Worm (Caenorhabditis elegans): ENCODE measurements around the gene glb-28.

The glb-28 gene

DNA sequence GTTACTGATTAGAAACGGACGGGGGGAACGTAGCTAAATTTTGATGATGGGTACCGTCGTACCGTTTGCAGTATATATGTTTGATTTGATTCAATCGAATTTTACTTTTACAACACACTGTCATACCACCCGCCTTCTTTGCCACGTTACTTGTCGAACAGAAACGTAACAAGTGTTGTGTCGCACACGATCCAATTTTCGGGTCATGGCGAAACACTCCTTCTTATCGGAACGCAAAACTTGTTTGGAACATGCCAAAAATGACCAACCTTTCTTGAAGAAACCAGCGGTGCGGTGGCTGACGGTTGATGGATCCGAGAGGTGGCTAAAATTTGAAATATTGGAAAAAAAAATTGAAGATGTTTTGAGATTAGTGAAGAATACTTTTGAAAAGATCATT lies 36.7 kb downstream of the glb-28 start:
- TF ChIP-seq nhr-12 (tag; optimal IDR thresholded peaks at IDR 0.05), result no peak
- no peak for TF ChIP-seq snpc-4 (tag; optimal IDR thresholded peaks at IDR 0.05)
- TF ChIP-seq unc-39 (tag; optimal IDR thresholded peaks at IDR 0.05), result no peak
- no peak for TF ChIP-seq lin-32 (GFP tag; optimal IDR thresholded peaks at IDR 0.05)
- no peak for TF ChIP-seq M03D4.4 (tag; optimal IDR thresholded peaks at IDR 0.05)

- peak; percentile 33 for TF ChIP-seq unc-120 (tag; optimal IDR thresholded peaks at IDR 0.05; ENCODE audit: poor library complexity, severe bottlenecking)
- no peak for TF ChIP-seq lin-13 (tag; optimal IDR thresholded peaks at IDR 0.05)
- peak; percentile 7 for TF ChIP-seq M03D4.4 (tag; optimal IDR thresholded peaks at IDR 0.05)
- no peak for TF ChIP-seq sem-2 (GFP tag; optimal IDR thresholded peaks at IDR 0.05)
- no peak for TF ChIP-seq nhr-28 (tag; optimal IDR thresholded peaks at IDR 0.05)
- peak; percentile 1 for TF ChIP-seq mls-2 (tag; optimal IDR thresholded peaks at IDR 0.05)
- peak; percentile 41 for TF ChIP-seq nhr-237 (tag; optimal IDR thresholded peaks at IDR 0.05)
- TF ChIP-seq elt-1 (tag; optimal IDR thresholded peaks at IDR 0.05; ENCODE audit: borderline replicate concordance, insufficient read depth), result no peak
- peak; percentile 58 for TF ChIP-seq sptf-1 (tag; optimal IDR thresholded peaks at IDR 0.05)
- TF ChIP-seq pha-4 (tag; optimal IDR thresholded peaks at IDR 0.05), result peak; percentile 67
- TF ChIP-seq snpc-4 (tag; optimal IDR thresholded peaks at IDR 0.05), result no peak
- peak; percentile 20 for TF ChIP-seq cnd-1 (tag; optimal IDR thresholded peaks at IDR 0.05)
Observed at ce11 chrX:15279301-15279700, 37.7 kb downstream of the glb-28 start.

DNA sequence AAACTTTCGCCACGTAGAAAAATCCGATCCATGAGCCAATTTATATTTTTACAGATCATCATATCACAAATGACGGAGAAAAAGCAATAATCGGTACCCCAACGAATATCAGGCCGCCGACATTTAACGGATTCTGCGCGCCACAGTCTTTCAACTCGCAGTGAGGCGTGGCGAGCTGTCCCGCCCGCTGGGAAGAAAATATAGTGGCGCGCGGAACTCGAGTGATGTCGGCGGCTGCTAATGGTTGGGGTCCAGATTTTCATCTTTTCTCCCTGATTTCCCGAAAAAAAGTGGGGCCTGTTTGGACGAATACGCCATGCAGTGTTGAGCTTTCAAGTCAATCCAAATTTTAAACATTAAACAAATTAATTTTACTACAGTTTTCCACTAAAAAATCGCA lies 38.5 kb downstream of the glb-28 start:
- TF ChIP-seq ham-2 (GFP tag; optimal IDR thresholded peaks at IDR 0.05) (no peak), blmp-1 (tag; optimal IDR thresholded peaks at IDR 0.05) (no peak), mab-5 (tag; optimal IDR thresholded peaks at IDR 0.05) (no peak), lin-32 (GFP tag; optimal IDR thresholded peaks at IDR 0.05) (no peak), tbx-8 (GFP tag; optimal IDR thresholded peaks at IDR 0.05) (no peak), lin-13 (tag; optimal IDR thresholded peaks at IDR 0.05) (no peak), cnd-1 (tag; optimal IDR thresholded peaks at IDR 0.05) (no peak), elt-3 (tag; optimal IDR thresholded peaks at IDR 0.05) (no peak), ceh-39 (tag; optimal IDR thresholded peaks at IDR 0.05) (no peak), bed-3 (GFP tag; optimal IDR thresholded peaks at IDR 0.05) (no peak), mls-2 (tag; optimal IDR thresholded peaks at IDR 0.05) (no peak), hlh-1 (tag; optimal IDR thresholded peaks at IDR 0.05) (no peak), nhr-237 (tag; optimal IDR thresholded peaks at IDR 0.05) (no peak), nhr-12 (tag; optimal IDR thresholded peaks at IDR 0.05) (no peak), nhr-28 (tag; optimal IDR thresholded peaks at IDR 0.05) (no peak), snpc-4 (tag; optimal IDR thresholded peaks at IDR 0.05) (no peak), ceh-43 (GFP tag; optimal IDR thresholded peaks at IDR 0.05) (no peak)

DNA sequence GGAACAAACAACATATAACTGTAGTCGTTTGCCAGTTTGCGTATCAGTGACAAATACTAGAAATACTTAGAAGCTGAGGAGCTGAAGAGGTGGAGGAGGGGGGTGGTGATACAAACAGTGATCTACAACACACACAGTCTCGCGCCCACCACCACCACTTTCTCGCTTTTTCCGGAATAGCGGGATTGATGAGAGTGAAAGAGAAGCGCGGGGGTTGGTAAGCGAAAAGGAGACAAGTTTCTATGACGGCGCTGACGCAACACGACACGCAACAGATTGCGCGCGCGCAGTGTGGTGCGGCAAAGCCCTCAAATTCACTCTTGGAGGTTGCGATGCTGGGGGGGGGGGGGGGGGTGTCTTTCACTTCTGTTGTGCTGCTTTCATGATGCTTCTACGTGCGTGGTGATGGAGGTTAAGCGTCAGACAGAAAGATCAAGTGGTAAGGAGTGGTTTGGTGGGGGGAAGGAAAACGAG lies 39.3 kb downstream of the glb-28 start, which contains the start of gene kin-20:
Gene kin-20, minus strand, starts transcription at position 51 of the 474 bp plus-strand sequence.
- TF ChIP-seq nhr-12 (tag; optimal IDR thresholded peaks at IDR 0.05) (no peak), elt-3 (tag; optimal IDR thresholded peaks at IDR 0.05) (no peak), cnd-1 (tag; optimal IDR thresholded peaks at IDR 0.05) (peak; percentile 10), unc-120 (tag; optimal IDR thresholded peaks at IDR 0.05; ENCODE audit: poor library complexity, severe bottlenecking) (no peak), nhr-2 (tag; optimal IDR thresholded peaks at IDR 0.05) (no peak), ham-2 (GFP tag; optimal IDR thresholded peaks at IDR 0.05) (peak; percentile 82), elt-1 (tag; optimal IDR thresholded peaks at IDR 0.05; ENCODE audit: borderline replicate concordance, insufficient read depth) (no peak), hlh-1 (tag; optimal IDR thresholded peaks at IDR 0.05) (no peak), bed-3 (GFP tag; optimal IDR thresholded peaks at IDR 0.05) (no peak), ceh-39 (tag; optimal IDR thresholded peaks at IDR 0.05) (no peak), lin-13 (tag; optimal IDR thresholded peaks at IDR 0.05) (no peak), M03D4.4 (tag; optimal IDR thresholded peaks at IDR 0.05) (peak; percentile 43), nhr-237 (tag; optimal IDR thresholded peaks at IDR 0.05) (peak; percentile 0), tbx-8 (GFP tag; optimal IDR thresholded peaks at IDR 0.05) (no peak), snpc-4 (tag; optimal IDR thresholded peaks at IDR 0.05) (no peak), lin-32 (GFP tag; optimal IDR thresholded peaks at IDR 0.05) (no peak), mep-1 (tag; optimal IDR thresholded peaks at IDR 0.05) (no peak), unc-39 (tag; optimal IDR thresholded peaks at IDR 0.05) (no peak), ceh-43 (GFP tag; optimal IDR thresholded peaks at IDR 0.05) (no peak), blmp-1 (tag; optimal IDR thresholded peaks at IDR 0.05) (peak; percentile 44), sptf-1 (tag; optimal IDR thresholded peaks at IDR 0.05) (peak; percentile 61), zip-8 (tag; optimal IDR thresholded peaks at IDR 0.05) (peak; percentile 81), mls-2 (tag; optimal IDR thresholded peaks at IDR 0.05) (peak; percentile 60), nhr-76 (tag; optimal IDR thresholded peaks at IDR 0.05) (no peak), pha-4 (tag; optimal IDR thresholded peaks at IDR 0.05) (no peak)

DNA sequence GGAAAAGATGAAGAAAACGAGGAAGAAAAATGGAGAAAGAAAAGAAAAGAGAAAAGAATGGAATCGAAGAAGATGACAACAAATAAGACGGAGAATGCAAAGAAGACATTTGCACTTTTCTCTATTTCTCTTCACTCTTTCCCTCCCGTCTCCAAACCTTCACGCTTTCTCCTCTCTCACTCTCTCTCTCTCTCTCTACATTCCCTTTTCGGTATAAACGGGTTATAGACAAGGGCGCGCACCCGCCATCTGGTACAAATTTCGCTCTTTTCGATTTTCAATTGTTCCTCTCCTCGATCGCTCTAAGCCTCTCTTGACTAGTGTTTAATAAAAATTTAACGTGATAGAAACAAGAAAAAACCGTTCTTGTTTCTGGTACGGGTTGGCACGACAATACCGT lies 40.3 kb downstream of the glb-28 start:
- peak; percentile 80 for TF ChIP-seq unc-62 (GFP tag; optimal IDR thresholded peaks at IDR 0.05)
- peak; percentile 50 for TF ChIP-seq cnd-1 (tag; optimal IDR thresholded peaks at IDR 0.05)
- TF ChIP-seq lsy-2 (tag; optimal IDR thresholded peaks at IDR 0.05), result peak; percentile 59
- TF ChIP-seq elt-3 (tag; optimal IDR thresholded peaks at IDR 0.05), result peak; percentile 29
- TF ChIP-seq unc-120 (tag; optimal IDR thresholded peaks at IDR 0.05; ENCODE audit: poor library complexity, severe bottlenecking), result peak; percentile 82
- TF ChIP-seq hlh-1 (tag; optimal IDR thresholded peaks at IDR 0.05), result peak; percentile 5
- no peak for TF ChIP-seq M03D4.4 (tag; optimal IDR thresholded peaks at IDR 0.05)
- no peak for TF ChIP-seq ceh-43 (GFP tag; optimal IDR thresholded peaks at IDR 0.05)
- TF ChIP-seq ces-1 (GFP tag; optimal IDR thresholded peaks at IDR 0.05), result peak; percentile 100
- TF ChIP-seq mep-1 (tag; optimal IDR thresholded peaks at IDR 0.05), result peak; percentile 73
- TF ChIP-seq nhr-237 (tag; optimal IDR thresholded peaks at IDR 0.05), result peak; percentile 78
- TF ChIP-seq blmp-1 (tag; optimal IDR thresholded peaks at IDR 0.05), result peak; percentile 96
- TF ChIP-seq pha-4 (tag; optimal IDR thresholded peaks at IDR 0.05), result peak; percentile 60
- no peak for TF ChIP-seq mls-2 (tag; optimal IDR thresholded peaks at IDR 0.05)
